Fruit fly (Drosophila melanogaster): ENCODE data around the gene CG8064.

Gene CG8064

DNA sequence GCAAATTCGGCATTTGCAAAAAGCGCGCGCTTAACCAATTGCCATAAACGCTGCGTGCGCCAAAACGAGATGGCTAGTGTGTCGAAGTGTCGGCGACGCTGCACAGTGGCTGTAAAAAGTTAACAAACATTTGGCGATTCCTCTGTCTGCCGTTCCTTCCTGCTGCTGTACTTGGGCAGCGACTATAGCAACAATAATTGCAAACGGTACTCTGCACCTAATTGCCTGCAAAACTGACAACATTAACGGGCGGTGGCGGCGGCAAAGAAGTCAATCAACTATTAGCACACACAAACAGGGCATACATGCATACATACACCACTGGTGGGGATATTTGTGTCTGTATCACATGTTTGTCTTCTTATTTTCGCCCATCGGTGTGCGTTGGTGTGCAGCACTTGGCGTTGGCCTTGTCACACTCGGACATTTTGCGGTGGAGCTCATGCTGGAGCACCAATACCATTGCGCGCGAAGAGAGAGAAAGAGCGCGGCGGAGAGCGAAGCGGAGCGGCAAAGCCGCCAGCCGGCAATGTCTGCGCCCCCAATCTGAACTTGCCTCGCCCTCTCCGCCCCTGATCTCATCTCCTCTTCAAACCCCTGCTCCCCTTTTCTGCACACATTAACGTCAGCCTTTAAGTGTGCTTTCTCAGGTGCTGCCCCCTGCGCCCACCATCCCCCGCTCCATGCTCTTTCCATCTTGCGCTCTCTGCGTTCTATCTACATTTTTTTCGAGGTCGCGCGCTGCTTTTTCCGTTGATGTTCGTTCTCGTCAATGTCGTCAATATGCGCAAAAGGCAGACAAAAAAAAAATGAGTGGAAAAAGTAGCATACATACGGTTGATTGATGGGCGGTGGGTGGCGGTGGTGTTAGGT lies 39.1 kb upstream of the CG8064 start (continued):
- TF ChIP-seq CG14965 (GFP tag; optimal IDR thresholded peaks at IDR 0.05; ENCODE audit: borderline replicate concordance), result no peak
- TF ChIP-seq trh (GFP tag; optimal IDR thresholded peaks at IDR 0.05), result no peak
- no peak for TF ChIP-seq CG31388 (GFP tag; optimal IDR thresholded peaks at IDR 0.05)
- TF ChIP-seq CG33213 (GFP tag; optimal IDR thresholded peaks at IDR 0.05), result no peak
- TF ChIP-seq gsb (GFP tag; IDR thresholded peaks at IDR 0.05), result no peak
- TF ChIP-seq Ravus (GFP tag; IDR thresholded peaks at IDR 0.05), result no peak
- TF ChIP-seq CG32772 (GFP tag; IDR thresholded peaks at IDR 0.05), result no peak
- TF ChIP-seq exex (tag; optimal IDR thresholded peaks at IDR 0.05), result peak; percentile 28
- no peak for TF ChIP-seq CG1529 (GFP tag; optimal IDR thresholded peaks at IDR 0.05)
- peak; percentile 44; the same call in 1 of the 3 replicates for TF ChIP-seq CG34422 (GFP tag; IDR thresholded peaks at IDR 0.05)
- no peak for TF ChIP-seq BEAF-32 (GFP tag; optimal IDR thresholded peaks at IDR 0.05)
- TF ChIP-seq stwl (tag; optimal IDR thresholded peaks at IDR 0.05), result no peak
- no peak for TF ChIP-seq CG1792 (GFP tag; optimal IDR thresholded peaks at IDR 0.05)
- no peak; the same call in 2 of the 3 replicates for TF ChIP-seq sr (GFP tag; IDR thresholded peaks at IDR 0.05)
- TF ChIP-seq ftz-f1 (GFP tag; optimal IDR thresholded peaks at IDR 0.05), result peak; percentile 98
- no peak for TF ChIP-seq CG13894 (tag; optimal IDR thresholded peaks at IDR 0.05)
- TF ChIP-seq zfh2 (GFP tag; optimal IDR thresholded peaks at IDR 0.05), result no peak
- no peak for TF ChIP-seq tll (GFP tag; optimal IDR thresholded peaks at IDR 0.05)
- TF ChIP-seq gfzf (GFP tag; optimal IDR thresholded peaks at IDR 0.05), result no peak
- TF ChIP-seq CG32532 (GFP tag; IDR thresholded peaks at IDR 0.05), result peak; percentile 16; the same call in 1 of the 2 replicates
- TF ChIP-seq CG11085 (GFP tag; IDR thresholded peaks at IDR 0.05), result 0 out of 2 replicates have a peak, but pooled peaks have one; percentile 25
- TF ChIP-seq Vsx1 (GFP tag; optimal IDR thresholded peaks at IDR 0.05), result no peak
- no peak for TF ChIP-seq Sox102F (GFP tag; optimal IDR thresholded peaks at IDR 0.05)
- no peak; the same call in 1 of the 2 replicates for TF ChIP-seq bbx (GFP tag; IDR thresholded peaks at IDR 0.05; ENCODE audit: partially characterized antibody)
- no peak for TF ChIP-seq stc (GFP tag; IDR thresholded peaks at IDR 0.05)
- TF ChIP-seq Usf (GFP tag; optimal IDR thresholded peaks at IDR 0.05), result no peak
- TF ChIP-seq mld (GFP tag; IDR thresholded peaks at IDR 0.05; ENCODE audit: partially characterized antibody), result no peak
- no peak for TF ChIP-seq odd (GFP tag; optimal IDR thresholded peaks at IDR 0.05)
- TF ChIP-seq CG14667 (GFP tag; IDR thresholded peaks at IDR 0.05), result no peak
- TF ChIP-seq CG8089 (GFP tag; optimal IDR thresholded peaks at IDR 0.05), result no peak
- TF ChIP-seq Dp (GFP tag; optimal IDR thresholded peaks at IDR 0.05), result peak; percentile 28
- TF ChIP-seq sens (GFP tag), result peak; percentile 72
- no peak for TF ChIP-seq Dek (tag; optimal IDR thresholded peaks at IDR 0.05)
- peak; percentile 92 for TF ChIP-seq cg (GFP tag; optimal IDR thresholded peaks at IDR 0.05)
- no peak; the same call in 1 of the 2 replicates for TF ChIP-seq ato (GFP tag; IDR thresholded peaks at IDR 0.05; ENCODE audit: partially characterized antibody)
- TF ChIP-seq cwo (GFP tag; optimal IDR thresholded peaks at IDR 0.05), result peak; percentile 9
- no peak for TF ChIP-seq D19A (tag; optimal IDR thresholded peaks at IDR 0.05)
- no peak for TF ChIP-seq nerfin-2 (GFP tag; IDR thresholded peaks at IDR 0.05; ENCODE audit: partially characterized antibody)
- TF ChIP-seq Six4 (GFP tag; optimal IDR thresholded peaks at IDR 0.05), result no peak
- TF ChIP-seq CG18011 (GFP tag; optimal IDR thresholded peaks at IDR 0.05), result no peak
- no peak for TF ChIP-seq CG3407 (GFP tag; optimal IDR thresholded peaks at IDR 0.05)
- TF ChIP-seq gcm (GFP tag; optimal IDR thresholded peaks at IDR 0.05), result no peak
- peak; percentile 12 for TF ChIP-seq CHES-1-like (GFP tag; optimal IDR thresholded peaks at IDR 0.05)
- TF ChIP-seq CG10654 (GFP tag; optimal IDR thresholded peaks at IDR 0.05), result no peak
- no peak for TF ChIP-seq az2 (GFP tag; optimal IDR thresholded peaks at IDR 0.05)
- TF ChIP-seq dm (GFP tag; optimal IDR thresholded peaks at IDR 0.05), result no peak
- TF ChIP-seq CG4854 (GFP tag; optimal IDR thresholded peaks at IDR 0.05), result no peak
- no peak for TF ChIP-seq hb (GFP tag; IDR thresholded peaks at IDR 0.05; ENCODE audit: partially characterized antibody)

Data from whole organism, embryonic.